Fruit fly (Drosophila melanogaster) whole organism, embryonic: ENCODE measurements around the gene Cad96Cb.

Experiments used
- CG10366 ChIP-seq: fragments of 200-800 bp; sonication (Bioruptor generic); IDR thresholded peaks from 2 replicates; pipeline ENCODE4 v1.3.6; 2022; ENCODE audit warnings: missing biosample characterization, missing genetic modification characterization
- CG11456 ChIP-seq: fragments of 200-800 bp; sonication (Bioruptor generic); IDR thresholded peaks from 3 replicates; pipeline ENCODE4 v1.3.6; 2022; ENCODE audit warnings: missing biosample characterization, missing genetic modification characterization
- CG11696 ChIP-seq: fragments of 200-800 bp; sonication (Bioruptor generic); IDR thresholded peaks from 2 replicates; pipeline ENCODE4 v1.3.6; 2022; ENCODE audit warnings: missing biosample characterization, missing genetic modification characterization
- CG12104 ChIP-seq: fragments of 200-800 bp; sonication (Bioruptor generic); optimal IDR thresholded peaks from 3 replicates; lab custom pipeline; 2016; ENCODE audit warnings: missing biosample characterization, missing genetic modification characterization
- CG12659 ChIP-seq: fragments of 200-800 bp; sonication (Bioruptor generic); optimal IDR thresholded peaks from 3 replicates; lab custom pipeline; 2017; ENCODE audit warnings: mild to moderate bottlenecking, missing biosample characterization, missing genetic modification reagents, missing genetic modification characterization
- CG12769 ChIP-seq: fragments of 200-800 bp; sonication (Bioruptor generic); optimal IDR thresholded peaks from 2 replicates; lab custom pipeline; 2019; ENCODE audit warnings: missing biosample characterization, mild to moderate bottlenecking, missing genetic modification characterization, moderate library complexity
- CG13123 ChIP-seq: fragments of 200-800 bp; sonication (Bioruptor generic); optimal IDR thresholded peaks from 2 replicates; lab custom pipeline; 2016; ENCODE audit warnings: missing biosample characterization, missing genetic modification characterization
- CG15601 ChIP-seq: fragments of 200-800 bp; sonication (Bioruptor generic); optimal IDR thresholded peaks from 3 replicates; lab custom pipeline; 2019; ENCODE audit warnings: missing biosample characterization, mild to moderate bottlenecking, missing genetic modification characterization, moderate library complexity
- CG16815 ChIP-seq: fragments of 200-800 bp; sonication (Bioruptor generic); optimal IDR thresholded peaks from 3 replicates; lab custom pipeline; 2017; ENCODE audit warnings: missing biosample characterization, mild to moderate bottlenecking, missing genetic modification characterization
- CG17802 ChIP-seq: fragments of 200-800 bp; sonication (Bioruptor generic); optimal IDR thresholded peaks from 2 replicates; lab custom pipeline; 2018; ENCODE audit warnings: missing biosample characterization, mild to moderate bottlenecking, missing genetic modification characterization, moderate library complexity
- CG1832 ChIP-seq: fragments of 200-800 bp; sonication (Bioruptor generic); optimal IDR thresholded peaks from 2 replicates; lab custom pipeline; 2017; ENCODE audit warnings: missing biosample characterization, mild to moderate bottlenecking, missing genetic modification characterization, inconsistent platforms
- CG2875 ChIP-seq: fragments of 200-800 bp; sonication (Bioruptor generic); optimal IDR thresholded peaks from 2 replicates; lab custom pipeline; 2017; ENCODE audit warnings: missing biosample characterization, mild to moderate bottlenecking, missing genetic modification characterization, missing genetic modification reagents
- CG31441 ChIP-seq: fragments of 200-800 bp; sonication (Bioruptor generic); IDR thresholded peaks from 2 replicates; pipeline ENCODE4 v1.3.6; 2022; ENCODE audit warnings: missing biosample characterization, missing genetic modification characterization
- CG3163 ChIP-seq: fragments of 200-800 bp; sonication (Bioruptor generic); optimal IDR thresholded peaks from 3 replicates; lab custom pipeline; 2016; ENCODE audit warnings: missing biosample characterization, missing genetic modification characterization
- CG34422 ChIP-seq: fragments of 200-800 bp; sonication (Bioruptor generic); IDR thresholded peaks from 3 replicates; pipeline ENCODE4 v1.3.6; 2022; ENCODE audit warnings: missing biosample characterization, missing genetic modification characterization
- CG4328 ChIP-seq: fragments of 200-800 bp; sonication (Bioruptor generic); optimal IDR thresholded peaks from 3 replicates; lab custom pipeline; 2017; ENCODE audit warnings: missing biosample characterization, missing genetic modification reagents, missing genetic modification characterization
- CG6689 ChIP-seq: fragments of 200-800 bp; sonication (Bioruptor generic); IDR thresholded peaks from 2 replicates; pipeline ENCODE4 v1.3.6; 2022; ENCODE audit warnings: missing biosample characterization, missing genetic modification characterization
- CG6765 ChIP-seq: fragments of 200-800 bp; sonication (Bioruptor generic); optimal IDR thresholded peaks from 3 replicates; lab custom pipeline; 2017; ENCODE audit warnings: missing biosample characterization, mild to moderate bottlenecking, missing genetic modification characterization
- CG6854 ChIP-seq: fragments of 200-800 bp; sonication (Bioruptor generic); optimal IDR thresholded peaks from 3 replicates; lab custom pipeline; 2017; ENCODE audit warnings: missing biosample characterization, mild to moderate bottlenecking, missing genetic modification characterization
- CG8924 ChIP-seq: fragments of 200-800 bp; optimal IDR thresholded peaks from 3 replicates; lab custom pipeline; 2019; ENCODE audit warnings: missing biosample characterization, mild to moderate bottlenecking, missing genetic modification characterization, moderate library complexity
- CG9609 ChIP-seq: fragments of 200-800 bp; sonication (Bioruptor generic); optimal IDR thresholded peaks from 3 replicates; lab custom pipeline; 2016; ENCODE audit warnings: missing biosample characterization, missing genetic modification characterization
- Doc2 ChIP-seq: fragments of 200-800 bp; sonication (Bioruptor generic); IDR thresholded peaks from 2 replicates; pipeline ENCODE4 v1.3.6; 2022; ENCODE audit warnings: missing biosample characterization, missing genetic modification characterization
- Ets97D ChIP-seq: fragments of 200-800 bp; sonication (Bioruptor generic); optimal IDR thresholded peaks from 3 replicates; lab custom pipeline; 2016; ENCODE audit warnings: missing biosample characterization, missing genetic modification characterization
- Fer2 ChIP-seq: fragments of 200-800 bp; sonication (Bioruptor generic); optimal IDR thresholded peaks from 2 replicates; lab custom pipeline; 2018; ENCODE audit warnings: missing biosample characterization, mild to moderate bottlenecking, missing genetic modification characterization, moderate library complexity
- Hey ChIP-seq: fragments of 200-800 bp; sonication (Bioruptor generic); optimal IDR thresholded peaks from 3 replicates; lab custom pipeline; 2018; ENCODE audit warnings: missing biosample characterization, mild to moderate bottlenecking, missing genetic modification characterization
- HmgZ ChIP-seq: fragments of 200-800 bp; sonication (Bioruptor generic); optimal IDR thresholded peaks from 2 replicates; lab custom pipeline; 2018; ENCODE audit warnings: missing biosample characterization, mild to moderate bottlenecking, missing genetic modification characterization
- Hmr ChIP-seq: fragments of 200-800 bp; sonication (Bioruptor generic); optimal IDR thresholded peaks from 3 replicates; lab custom pipeline; 2017; ENCODE audit warnings: mild to moderate bottlenecking, missing biosample characterization, missing genetic modification reagents, missing genetic modification characterization
- Hmx ChIP-seq: fragments of 200-800 bp; sonication (Bioruptor generic); optimal IDR thresholded peaks from 2 replicates; lab custom pipeline; 2016; ENCODE audit warnings: missing biosample characterization, missing genetic modification characterization
- Hr3 ChIP-seq: fragments of 200-800 bp; sonication (Bioruptor generic); optimal IDR thresholded peaks from 3 replicates; lab custom pipeline; 2016; ENCODE audit warnings: missing biosample characterization, missing genetic modification characterization
- Ptx1 ChIP-seq: fragments of 200-800 bp; sonication (Bioruptor generic); IDR thresholded peaks from 2 replicates; pipeline ENCODE4 v1.3.6; 2022; ENCODE audit warnings: missing biosample characterization, missing genetic modification characterization
- Sox102F ChIP-seq: fragments of 200-800 bp; sonication (Bioruptor generic); optimal IDR thresholded peaks from 2 replicates; lab custom pipeline; 2018; ENCODE audit warnings: missing biosample characterization, mild to moderate bottlenecking, missing genetic modification characterization, moderate library complexity
- Usf ChIP-seq: fragments of 200-800 bp; sonication (Bioruptor generic); optimal IDR thresholded peaks from 2 replicates; lab custom pipeline; 2017; ENCODE audit warnings: missing genotype, missing biosample characterization, missing genetic modification characterization
- ash1 ChIP-seq: fragments of 200-800 bp; sonication (Bioruptor generic); optimal IDR thresholded peaks from 2 replicates; lab custom pipeline; 2018; ENCODE audit warnings: missing biosample characterization, mild to moderate bottlenecking, missing genetic modification characterization
- danr ChIP-seq: fragments of 200-800 bp; sonication (Bioruptor generic); IDR thresholded peaks from 2 replicates; pipeline ENCODE4 v1.3.6; 2022; ENCODE audit warnings: missing biosample characterization, missing genetic modification characterization
- dmrt11E ChIP-seq: fragments of 200-800 bp; sonication (Bioruptor generic); optimal IDR thresholded peaks from 3 replicates; lab custom pipeline; 2018; ENCODE audit warnings: missing biosample characterization, mild to moderate bottlenecking, missing genetic modification characterization, moderate library complexity
- hbn ChIP-seq: fragments of 200-800 bp; sonication (Bioruptor generic); IDR thresholded peaks from 2 replicates; pipeline ENCODE4 v1.3.6; 2022; ENCODE audit warnings: missing biosample characterization, missing genetic modification characterization; ENCODE audit not compliant: partially characterized antibody
- jing ChIP-seq: fragments of 200-800 bp; sonication (Bioruptor generic); optimal IDR thresholded peaks from 2 replicates; lab custom pipeline; 2018; ENCODE audit warnings: missing biosample characterization, mild to moderate bottlenecking, missing genetic modification characterization
- kni ChIP-seq: fragments of 200-800 bp; sonication (Bioruptor generic); optimal IDR thresholded peaks from 3 replicates; lab custom pipeline; 2017; ENCODE audit warnings: mild to moderate bottlenecking, missing biosample characterization, missing genetic modification reagents, missing genetic modification characterization
- lilli ChIP-seq: fragments of 200-800 bp; sonication (Bioruptor generic); optimal IDR thresholded peaks from 3 replicates; lab custom pipeline; 2016; ENCODE audit warnings: missing biosample characterization, missing genetic modification characterization
- nmo ChIP-seq: fragments of 200-800 bp; sonication (Bioruptor generic); optimal IDR thresholded peaks from 2 replicates; lab custom pipeline; 2018; ENCODE audit warnings: missing biosample characterization, mild to moderate bottlenecking, missing genetic modification characterization, moderate library complexity
- pita ChIP-seq: fragments of 200-800 bp; sonication (Bioruptor generic); optimal IDR thresholded peaks from 2 replicates; lab custom pipeline; 2017; ENCODE audit warnings: missing biosample characterization, mild to moderate bottlenecking, missing genetic modification characterization
- prd ChIP-seq, 3 experiments: fragments of >200 bp in 2 of 3; fragments of 200-800 bp in 1 of 3; sonication (Bioruptor generic) in 1 of 3; optimal IDR thresholded peaks in 2 of 3; IDR thresholded peaks in 1 of 3; 2 replicates in 2 of 3; 3 replicates in 1 of 3; pipeline versions ENCODE4 v1.3.6 to Lab custom; 2017 to 2022; ENCODE audit warnings: missing biosample characterization in 1 of 3, missing genetic modification characterization in 1 of 3
- pzg ChIP-seq: fragments of 200-800 bp; sonication (Bioruptor generic); optimal IDR thresholded peaks from 3 replicates; lab custom pipeline; 2018; ENCODE audit warnings: missing biosample characterization, mild to moderate bottlenecking, missing genetic modification characterization, moderate library complexity
- repo ChIP-seq: fragments of 200-800 bp; sonication (Bioruptor generic); optimal IDR thresholded peaks from 2 replicates; lab custom pipeline; 2016; ENCODE audit warnings: missing biosample characterization, missing genetic modification characterization
- sd ChIP-seq: fragments of 200-800 bp; sonication (Bioruptor generic); optimal IDR thresholded peaks from 3 replicates; lab custom pipeline; 2018; ENCODE audit warnings: missing biosample characterization, mild to moderate bottlenecking, missing genetic modification characterization, moderate library complexity
- so ChIP-seq: fragments of 200-800 bp; sonication (Bioruptor generic); IDR thresholded peaks from 3 replicates; pipeline ENCODE4 v1.3.6; 2022; ENCODE audit warnings: missing biosample characterization, missing genetic modification characterization
- stc ChIP-seq: fragments of 200-800 bp; sonication (Bioruptor generic); IDR thresholded peaks from 2 replicates; pipeline ENCODE4 v1.3.6; 2022; ENCODE audit warnings: missing biosample characterization, missing genetic modification characterization
- twi ChIP-seq: fragments of 200-800 bp; optimal IDR thresholded peaks from 2 replicates; lab custom pipeline; 2019; ENCODE audit warnings: missing biosample characterization, mild to moderate bottlenecking, missing genetic modification characterization, moderate library complexity

Cad96Cb gene

DNA sequence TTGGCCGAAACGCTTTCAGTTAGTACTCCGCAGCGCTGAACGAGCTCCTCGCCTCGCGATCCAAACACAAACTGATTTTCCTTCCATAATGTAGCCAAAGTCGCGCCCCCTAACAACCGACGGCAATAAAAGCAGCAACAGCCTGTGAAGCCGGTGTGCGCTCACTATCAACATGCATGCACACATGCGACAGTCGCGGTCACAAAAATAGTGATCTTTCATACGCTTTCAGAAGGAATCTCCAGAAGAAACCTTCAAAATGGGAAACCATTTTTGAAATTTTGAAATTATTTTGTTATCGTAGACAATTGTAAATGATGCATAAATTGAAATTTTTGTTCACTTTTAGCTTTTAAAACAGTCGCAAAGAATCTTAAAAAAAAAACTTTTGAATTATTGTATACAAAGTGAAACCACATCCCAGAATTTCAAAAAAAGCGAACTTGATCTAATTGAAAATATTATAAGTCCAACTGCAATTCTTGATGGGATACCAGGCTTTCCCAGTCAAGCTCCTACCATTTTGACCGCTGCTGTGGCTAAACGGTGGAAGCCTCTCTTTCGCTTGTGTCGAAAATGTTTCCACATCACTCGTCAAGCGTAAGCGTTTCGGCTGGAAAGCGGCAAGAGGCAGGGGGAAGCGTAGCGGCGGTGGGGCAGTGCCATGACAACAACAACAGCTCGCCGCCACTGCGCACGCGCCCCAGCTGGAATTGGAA, at the start of gene Cad96Cb:
Cad96Cb (minus strand) TSS at position 51 of the 719 bp plus-strand sequence.
- TF ChIP-seq danr (GFP tag; lab: Robert Waterston, UW) (peak; percentile 44; the same call in 1 of the 2 replicates), CG9609 (GFP tag; lab: Kevin White, UChicago) (peak; percentile 75), CG12769 (tag; lab: Kevin White, UChicago) (no peak), Hr3 (peak; percentile 79), Hmx (GFP tag; lab: Kevin White, UChicago) (peak; percentile 34), so (GFP tag; lab: Robert Waterston, UW) (peak; percentile 66; the same call in 1 of the 3 replicates), CG13123 (GFP tag; lab: Kevin White, UChicago) (peak; percentile 7), Sox102F (peak; percentile 86), Doc2 (no peak), Ets97D (peak; percentile 28), pita (GFP tag; lab: Kevin White, UChicago) (no peak), jing (GFP tag; lab: Kevin White, UChicago) (peak; percentile 38), Hey (no peak), Ptx1 (GFP tag; lab: Robert Waterston, UW) (peak; percentile 70), pzg (no peak), CG12659 (GFP tag; lab: Kevin White, UChicago) (peak; percentile 87), dmrt11E (tag; lab: Kevin White, UChicago) (peak; percentile 89), HmgZ (tag; lab: Kevin White, UChicago) (peak; percentile 39), lilli (peak; percentile 72), hbn (GFP tag; lab: Robert Waterston, UW) (no peak), stc (GFP tag; lab: Robert Waterston, UW) (peak; percentile 62; the same call in 1 of the 2 replicates), prd (optimal IDR thresholded peaks at IDR 0.05; lab: Kevin White, UChicago) (no peak), prd (GFP tag; IDR thresholded peaks at IDR 0.05; lab: Robert Waterston, UW) (peak; percentile 75), CG8924 (tag; lab: Kevin White, UChicago) (peak; percentile 86), CG4328 (peak; percentile 74), CG11456 (GFP tag; lab: Robert Waterston, UW) (no peak), Fer2 (tag; lab: Kevin White, UChicago) (peak; percentile 25), CG34422 (GFP tag; lab: Robert Waterston, UW) (peak; percentile 41; the same call in 2 of the 3 replicates), CG10366 (GFP tag; lab: Robert Waterston, UW) (peak; percentile 30; the same call in 1 of the 2 replicates), CG12104 (GFP tag; lab: Kevin White, UChicago) (peak; percentile 86), sd (tag; lab: Kevin White, UChicago) (peak; percentile 20), CG17802 (tag; lab: Kevin White, UChicago) (peak; percentile 66), CG1832 (GFP tag; lab: Kevin White, UChicago) (no peak), CG15601 (tag; lab: Kevin White, UChicago) (peak; percentile 88), repo (GFP tag; lab: Kevin White, UChicago) (peak; percentile 25), Hmr (peak; percentile 58), ash1 (no peak), twi (tag; lab: Kevin White, UChicago) (peak; percentile 78), CG6689 (GFP tag; lab: Robert Waterston, UW) (peak; percentile 81), CG6854 (peak; percentile 72), CG31441 (GFP tag; lab: Robert Waterston, UW) (peak; percentile 94), CG2875 (GFP tag; lab: Kevin White, UChicago) (peak; percentile 87), CG16815 (GFP tag; lab: Kevin White, UChicago) (peak; percentile 79), CG3163 (GFP tag; lab: Kevin White, UChicago) (peak; percentile 58), CG6765 (GFP tag; lab: Kevin White, UChicago) (peak; percentile 63), Usf (peak; percentile 56), nmo (GFP tag; lab: Kevin White, UChicago) (peak; percentile 95), CG11696 (GFP tag; lab: Robert Waterston, UW) (peak; percentile 87), kni (GFP tag; lab: Kevin White, UChicago) (peak; percentile 53)
